Worm (Caenorhabditis elegans) whole organism, L3 larva: ENCODE results near the gene din-1.

Experiments used
- R02D3.7 ChIP-seq: fragments of 150-350 bp; optimal IDR thresholded peaks from 2 replicates; lab custom pipeline; 2014; ENCODE audit warnings: missing biosample characterization, missing genetic modification characterization
- aly-2 ChIP-seq: fragments of 150-350 bp; optimal IDR thresholded peaks from 2 replicates; lab custom pipeline; 2014; ENCODE audit warnings: missing biosample characterization, missing genetic modification characterization
- ama-1 ChIP-seq: fragments of 150-350 bp; optimal IDR thresholded peaks from 2 replicates; lab custom pipeline; 2018
- ceh-28 ChIP-seq: fragments of 150-350 bp; optimal IDR thresholded peaks from 2 replicates; lab custom pipeline; 2014; ENCODE audit warnings: missing biosample characterization, missing genetic modification reagents, missing genetic modification characterization
- ceh-82 ChIP-seq: fragments of 150-350 bp; optimal IDR thresholded peaks from 2 replicates; lab custom pipeline; 2014; ENCODE audit warnings: missing biosample characterization, missing genetic modification characterization
- egl-5 ChIP-seq: fragments of 150-350 bp; optimal IDR thresholded peaks from 2 replicates; lab custom pipeline; 2017; ENCODE audit warnings: missing biosample characterization, missing genetic modification reagents, missing genetic modification characterization, inconsistent platforms
- elt-1 ChIP-seq: fragments of 150-350 bp; optimal IDR thresholded peaks from 2 replicates; lab custom pipeline; 2014; ENCODE audit warnings: missing biosample characterization, missing genetic modification characterization
- elt-2 ChIP-seq: sonication (generic microtip); optimal IDR thresholded peaks from 2 replicates; lab custom pipeline; 2016; ENCODE audit warnings: missing genetic modification reagents, mild to moderate bottlenecking, missing genetic modification characterization, missing compliant biosample characterization
- elt-3 ChIP-seq, 3 experiments: fragments of 150-350 bp in 1 of 3; sonication (generic microtip) in 2 of 3; optimal IDR thresholded peaks; 2 replicates in 2 of 3; 4 replicates in 1 of 3; lab custom pipeline; 2014 to 2017; ENCODE audit warnings: missing biosample characterization in 3 of 3, missing genetic modification characterization in 3 of 3
- fkh-10 ChIP-seq: sonication (generic microtip); optimal IDR thresholded peaks from 2 replicates; lab custom pipeline; 2017; ENCODE audit warnings: missing biosample characterization, missing genetic modification reagents, missing genetic modification characterization
- fkh-2 ChIP-seq: fragments of 150-350 bp; optimal IDR thresholded peaks from 2 replicates; lab custom pipeline; 2014; ENCODE audit warnings: missing biosample characterization, missing genetic modification reagents, missing genetic modification characterization
- lin-15B ChIP-seq: fragments of 150-350 bp; optimal IDR thresholded peaks from 2 replicates; lab custom pipeline; 2014; ENCODE audit warnings: missing biosample characterization, missing genetic modification characterization
- lin-39 ChIP-seq: fragments of 150-350 bp; optimal IDR thresholded peaks from 2 replicates; lab custom pipeline; 2018; ENCODE audit warnings: missing biosample characterization, missing genetic modification reagents, missing genetic modification characterization
- mdl-1 ChIP-seq: fragments of 150-350 bp; optimal IDR thresholded peaks from 2 replicates; lab custom pipeline; 2014; ENCODE audit warnings: missing biosample characterization, missing genetic modification characterization
- nfya-1 ChIP-seq: sonication (generic microtip); optimal IDR thresholded peaks from 2 replicates; lab custom pipeline; 2017; ENCODE audit warnings: missing genetic modification characterization, mild to moderate bottlenecking, missing compliant biosample characterization, antibody characterized with exemption, moderate library complexity; ENCODE audit not compliant: insufficient read depth
- nhr-12 ChIP-seq: fragments of 150-350 bp; optimal IDR thresholded peaks from 2 replicates; lab custom pipeline; 2014; ENCODE audit warnings: missing biosample characterization, missing genetic modification characterization
- nhr-23 ChIP-seq: fragments of 150-350 bp; optimal IDR thresholded peaks from 2 replicates; lab custom pipeline; 2014; ENCODE audit warnings: missing biosample characterization, missing genetic modification reagents, missing genetic modification characterization
- nhr-237 ChIP-seq: fragments of 150-350 bp; optimal IDR thresholded peaks from 2 replicates; lab custom pipeline; 2014; ENCODE audit warnings: missing biosample characterization, missing genetic modification characterization
- nhr-43 ChIP-seq: sonication (generic microtip); optimal IDR thresholded peaks from 2 replicates; lab custom pipeline; 2016; ENCODE audit warnings: mild to moderate bottlenecking, missing genetic modification characterization, missing compliant biosample characterization; ENCODE audit not compliant: poor library complexity, severe bottlenecking
- nhr-67 ChIP-seq: fragments of 150-350 bp; optimal IDR thresholded peaks from 2 replicates; lab custom pipeline; 2014; ENCODE audit warnings: missing biosample characterization, missing genetic modification characterization
- nhr-76 ChIP-seq: fragments of 150-350 bp; sonication (generic microtip); optimal IDR thresholded peaks from 5 replicates; lab custom pipeline; 2014; ENCODE audit warnings: missing biosample characterization, missing genetic modification characterization
- pha-4 ChIP-seq: fragments of 150-350 bp; optimal IDR thresholded peaks from 2 replicates; lab custom pipeline; 2014; ENCODE audit warnings: missing biosample characterization, missing genetic modification reagents, missing genetic modification characterization
- pqm-1 ChIP-seq: fragments of 150-350 bp; optimal IDR thresholded peaks from 2 replicates; lab custom pipeline; 2017; ENCODE audit warnings: missing biosample characterization, missing genetic modification characterization, inconsistent platforms
- skn-1 ChIP-seq: fragments of 150-350 bp; optimal IDR thresholded peaks from 2 replicates; lab custom pipeline; 2014; ENCODE audit warnings: missing biosample characterization, missing genetic modification characterization
- tbx-2 ChIP-seq: sonication (generic microtip); optimal IDR thresholded peaks from 2 replicates; lab custom pipeline; 2016; ENCODE audit warnings: mild to moderate bottlenecking, missing genetic modification characterization, missing compliant biosample characterization
- unc-39 ChIP-seq: sonication (generic microtip); optimal IDR thresholded peaks from 4 replicates; lab custom pipeline; 2017; ENCODE audit warnings: missing biosample characterization, missing genetic modification characterization
- unc-62 ChIP-seq: fragments of 150-350 bp; sonication (generic microtip); optimal IDR thresholded peaks from 4 replicates; lab custom pipeline; 2014; ENCODE audit warnings: missing biosample characterization, missing genetic modification reagents, missing genetic modification characterization
- zag-1 ChIP-seq: fragments of 150-350 bp; optimal IDR thresholded peaks from 2 replicates; lab custom pipeline; 2014; ENCODE audit warnings: missing biosample characterization, missing genetic modification characterization
- ztf-11 ChIP-seq: fragments of 150-350 bp; optimal IDR thresholded peaks from 2 replicates; lab custom pipeline; 2014; ENCODE audit warnings: missing biosample characterization, missing genetic modification characterization

The din-1 gene

DNA sequence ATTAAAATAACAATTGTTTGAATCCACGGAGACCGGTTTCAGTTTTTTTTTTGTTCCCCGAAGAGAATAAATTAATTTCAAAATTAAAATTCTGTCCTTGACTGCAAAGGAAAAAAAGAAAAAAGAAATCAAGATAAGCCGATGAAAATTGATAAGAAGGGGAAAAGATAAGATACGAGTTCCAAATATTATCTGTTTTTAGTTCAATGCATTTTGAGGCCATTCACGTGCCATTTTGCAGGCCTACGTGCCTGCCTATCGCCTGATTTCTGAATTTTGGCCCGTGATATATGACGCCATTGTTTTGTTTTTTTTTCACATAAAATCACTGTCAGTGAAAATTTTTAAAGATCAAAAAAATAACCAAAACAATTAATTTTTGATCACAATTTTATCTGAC lies 21.9 kb downstream of the din-1 start:
- peak; percentile 90 for TF ChIP-seq elt-1 (tag; lab: Kevin White, UChicago)
- TF ChIP-seq nhr-76 (tag; lab: Kevin White, UChicago): no peak
- peak; percentile 94 for TF ChIP-seq elt-2 (tag; lab: Kevin White, UChicago)
- peak; percentile 67 for TF ChIP-seq pqm-1 (tag; lab: Kevin White, UChicago)
- TF ChIP-seq pha-4 (tag; lab: Kevin White, UChicago): peak; percentile 33
- no peak for TF ChIP-seq skn-1 (tag; lab: Kevin White, UChicago)
- peak; percentile 14 to 84 (median 72) for TF ChIP-seq elt-3 (tag; optimal IDR thresholded peaks at IDR 0.05; lab: Kevin White, UChicago)
- no peak for TF ChIP-seq nhr-43 (tag; lab: Kevin White, UChicago)

DNA sequence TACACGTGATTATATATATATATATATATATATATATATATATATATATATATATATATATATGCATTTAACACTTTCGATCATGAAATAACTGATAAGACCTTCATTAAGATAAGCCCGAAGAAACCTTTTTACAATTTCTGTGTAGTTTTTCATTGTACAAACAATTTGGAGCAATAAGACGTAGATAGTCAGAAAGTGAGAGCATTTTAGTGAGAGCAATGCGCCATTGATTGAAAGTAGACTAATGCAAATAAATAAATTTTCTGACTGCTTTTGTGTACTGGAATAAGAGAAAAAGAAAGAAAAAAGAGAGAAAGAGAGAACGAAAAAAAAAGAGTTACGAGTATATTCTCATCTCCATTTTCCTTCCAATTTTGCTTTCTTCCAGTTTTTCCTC lies 28.8 kb downstream of the din-1 start:
- TF ChIP-seq ama-1 (lab: Kevin White, UChicago): no peak
- no peak for TF ChIP-seq nhr-43 (tag; lab: Kevin White, UChicago)
- TF ChIP-seq ceh-28: no peak
- TF ChIP-seq egl-5 (tag; lab: Kevin White, UChicago): no peak
- no peak for TF ChIP-seq ceh-82 (tag; lab: Kevin White, UChicago)
- no peak for TF ChIP-seq ztf-11 (tag; lab: Kevin White, UChicago)
- TF ChIP-seq nhr-12 (tag; lab: Kevin White, UChicago): no peak
- no peak for TF ChIP-seq fkh-10 (GFP tag; lab: Kevin White, UChicago)
- TF ChIP-seq elt-2 (tag; lab: Kevin White, UChicago): peak; percentile 82
- TF ChIP-seq lin-15B (tag; lab: Kevin White, UChicago): no peak
- TF ChIP-seq nfya-1: no peak
- TF ChIP-seq nhr-23 (tag; lab: Kevin White, UChicago): no peak
- TF ChIP-seq R02D3.7: no peak
- TF ChIP-seq tbx-2: no peak
- TF ChIP-seq unc-62 (GFP tag; lab: Kevin White, UChicago): no peak
- TF ChIP-seq pha-4 (tag; lab: Kevin White, UChicago): peak; percentile 58
- TF ChIP-seq pqm-1 (tag; lab: Kevin White, UChicago): peak; percentile 67

DNA sequence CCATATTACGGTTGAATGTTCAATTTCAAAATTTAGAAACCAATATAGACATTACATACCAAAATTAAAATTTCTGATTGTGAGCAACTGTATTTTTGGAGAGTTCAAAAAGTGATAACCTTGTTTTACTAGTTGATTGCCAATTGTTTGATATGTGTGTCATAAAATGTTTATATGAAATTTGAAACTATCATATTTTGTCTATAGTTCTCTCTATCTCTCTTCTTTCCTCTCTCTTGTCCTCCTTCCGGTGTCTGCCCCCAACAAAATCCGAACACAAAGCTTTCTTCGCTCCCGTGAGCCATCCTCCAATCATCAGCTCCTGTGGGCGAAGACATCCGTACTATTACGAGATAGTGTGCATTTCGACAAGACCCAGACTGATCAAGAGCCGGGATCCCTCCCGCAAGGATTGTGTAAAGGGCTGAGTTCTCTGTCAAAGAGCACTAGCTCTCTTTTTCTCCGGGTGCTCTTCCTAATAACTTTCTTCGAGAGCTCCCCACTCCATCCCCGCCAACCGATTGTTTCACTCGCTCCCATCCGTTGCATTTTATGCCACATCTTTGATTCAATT lies 30.9 kb downstream of the din-1 start:
- TF ChIP-seq nfya-1 (peak; percentile 68), skn-1 (tag; lab: Kevin White, UChicago) (no peak), pha-4 (tag; lab: Kevin White, UChicago) (peak; percentile 25), fkh-2 (no peak)

DNA sequence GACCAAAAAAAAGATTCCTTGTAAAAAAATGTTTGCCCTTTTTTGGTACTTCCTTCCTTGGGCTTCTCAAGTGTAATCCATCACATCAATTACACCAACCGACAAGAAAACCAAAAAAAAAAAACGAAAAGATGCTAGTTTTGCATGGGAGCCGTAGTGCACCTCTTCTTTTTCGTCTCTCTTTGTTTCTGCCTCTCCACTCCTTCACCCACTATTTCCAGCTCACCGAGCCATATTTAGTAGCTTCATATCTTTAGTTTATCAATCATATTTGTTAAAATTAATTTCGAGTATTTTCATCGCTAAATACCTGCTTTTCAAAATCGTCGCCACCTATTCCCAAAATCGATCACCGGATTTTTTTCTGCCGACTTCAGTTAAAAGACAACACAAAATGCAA lies 32.7 kb downstream of the din-1 start, which contains the start of gene F07A11.4:
Gene F07A11.4, plus strand, starts transcription at position 301 of the 400 bp plus-strand sequence.
- TF ChIP-seq aly-2 (tag; lab: Kevin White, UChicago) (no peak), zag-1 (tag; lab: Kevin White, UChicago) (no peak), lin-39 (tag; lab: Kevin White, UChicago) (peak; percentile 7)

DNA sequence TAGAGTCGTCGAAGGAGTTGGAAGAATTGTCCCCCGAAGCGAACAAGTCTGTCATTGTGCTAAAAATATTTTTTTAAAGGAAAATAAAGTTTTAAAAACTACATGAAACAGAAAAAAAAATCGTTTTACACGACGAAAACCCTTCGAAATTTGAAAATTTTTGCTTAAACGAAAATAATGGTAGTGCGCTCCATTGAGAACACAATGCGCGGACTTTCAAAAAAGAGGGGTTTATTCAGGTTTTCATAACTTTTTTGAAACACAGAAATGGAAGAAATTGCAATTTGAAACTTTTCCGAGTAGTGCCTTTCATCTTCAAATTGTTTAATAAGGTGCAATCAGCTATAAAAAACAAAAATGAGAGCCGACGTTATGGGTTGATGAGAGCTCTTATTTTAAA lies 33.7 kb downstream of the din-1 start, which contains the start of gene npp-5:
Gene npp-5, minus strand, starts transcription at position 59 of the 400 bp plus-strand sequence.
- TF ChIP-seq pha-4 (tag; lab: Kevin White, UChicago) (peak; percentile 58), nhr-12 (tag; lab: Kevin White, UChicago) (no peak), ama-1 (lab: Kevin White, UChicago) (no peak), nhr-76 (tag; lab: Kevin White, UChicago) (no peak), mdl-1 (tag; lab: Kevin White, UChicago) (no peak), fkh-2 (no peak), nfya-1 (peak; percentile 65)
- TF ChIP-seq, all 47 proteins: peak for 2

DNA sequence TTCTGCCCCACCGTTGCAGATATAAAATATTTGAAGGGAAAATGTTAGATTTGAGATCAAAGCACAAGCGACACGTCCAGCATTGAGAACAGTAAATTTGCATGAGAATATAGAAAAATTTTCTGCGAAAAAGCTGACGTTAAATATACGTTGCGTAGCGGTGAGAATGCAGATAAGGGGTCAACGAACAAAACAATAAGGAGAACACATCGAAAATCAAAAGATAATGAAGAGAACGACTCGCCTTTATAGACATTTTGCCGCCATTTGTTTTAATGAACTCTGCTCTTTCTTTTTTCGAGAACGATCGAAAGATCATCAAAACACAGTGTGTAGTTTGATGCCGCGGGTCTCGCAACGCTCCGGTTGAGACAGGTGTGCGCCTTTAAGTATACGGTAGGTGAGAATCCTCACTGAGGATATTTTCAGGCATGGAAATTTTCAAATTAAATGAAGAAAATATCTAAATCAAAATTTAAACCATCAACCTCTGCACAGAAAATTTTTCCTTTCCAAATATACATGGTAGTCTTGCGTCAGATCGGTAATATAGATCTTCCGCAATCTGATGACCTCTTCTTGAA lies 37.2 kb downstream of the din-1 start:
- TF ChIP-seq nhr-67: no peak
- TF ChIP-seq pqm-1 (tag; lab: Kevin White, UChicago): peak; percentile 27
- no peak for TF ChIP-seq egl-5 (tag; lab: Kevin White, UChicago)
- no peak for TF ChIP-seq nhr-43 (tag; lab: Kevin White, UChicago)
- no peak for TF ChIP-seq lin-15B (tag; lab: Kevin White, UChicago)
- no peak for TF ChIP-seq unc-39 (tag; lab: Kevin White, UChicago)
- peak; percentile 73 for TF ChIP-seq elt-2 (tag; lab: Kevin White, UChicago)
- TF ChIP-seq ceh-28: peak; percentile 23
- TF ChIP-seq fkh-10 (GFP tag; lab: Kevin White, UChicago): no peak
- TF ChIP-seq nfya-1: no peak
- no peak for TF ChIP-seq nhr-237 (tag; lab: Kevin White, UChicago)
- no peak for TF ChIP-seq nhr-76 (tag; lab: Kevin White, UChicago)
